Worm (Caenorhabditis elegans) whole organism, L1 larva: ENCODE measurements around the gene F23D12.10.

Experiments used
- C04F5.9 ChIP-seq: sonication (generic microtip); optimal IDR thresholded peaks from 2 replicates; lab custom pipeline; 2016; ENCODE audit warnings: missing genetic modification characterization, missing compliant biosample characterization
- C16A3.4 ChIP-seq: fragments of 150-350 bp; optimal IDR thresholded peaks from 2 replicates; lab custom pipeline; 2014; ENCODE audit warnings: missing biosample characterization, missing genetic modification characterization
- F16B12.6 ChIP-seq: fragments of 150-350 bp; optimal IDR thresholded peaks from 2 replicates; lab custom pipeline; 2014; ENCODE audit warnings: missing biosample characterization, missing genetic modification characterization
- Y116A8C.19 ChIP-seq: sonication (generic microtip); optimal IDR thresholded peaks from 2 replicates; lab custom pipeline; 2016; ENCODE audit warnings: missing compliant biosample characterization, missing genetic modification characterization, borderline replicate concordance
- alr-1 ChIP-seq: fragments of 200-800 bp; sonication (Bioruptor generic); optimal IDR thresholded peaks from 2 replicates; lab custom pipeline; 2018; ENCODE audit warnings: borderline replicate concordance, mild to moderate bottlenecking, missing genetic modification characterization, missing compliant biosample characterization
- ama-1 ChIP-seq: fragments of 150-350 bp; optimal IDR thresholded peaks from 2 replicates; lab custom pipeline; 2014
- ceh-63 ChIP-seq: fragments of 200-800 bp; sonication (Bioruptor generic); optimal IDR thresholded peaks from 2 replicates; lab custom pipeline; 2018; ENCODE audit warnings: mild to moderate bottlenecking, missing genetic modification characterization, missing compliant biosample characterization
- ceh-8 ChIP-seq: fragments of 200-800 bp; sonication (Bioruptor generic); optimal IDR thresholded peaks from 2 replicates; lab custom pipeline; 2018; ENCODE audit warnings: mild to moderate bottlenecking, missing genetic modification characterization, moderate library complexity, missing compliant biosample characterization
- efl-3 ChIP-seq: fragments of 200-800 bp; sonication (Bioruptor generic); optimal IDR thresholded peaks from 2 replicates; lab custom pipeline; 2018; ENCODE audit warnings: mild to moderate bottlenecking, missing genetic modification characterization, missing compliant biosample characterization
- egl-13 ChIP-seq: sonication (generic microtip); optimal IDR thresholded peaks from 2 replicates; lab custom pipeline; 2016; ENCODE audit warnings: missing genotype, missing genetic modification reagents, missing genetic modification characterization, missing compliant biosample characterization
- elt-2 ChIP-seq: sonication (generic microtip); optimal IDR thresholded peaks from 2 replicates; lab custom pipeline; 2016; ENCODE audit warnings: missing genetic modification characterization, mild to moderate bottlenecking, inconsistent platforms, missing compliant biosample characterization, missing genetic modification reagents
- ets-5 ChIP-seq: fragments of 200-800 bp; sonication (Bioruptor generic); IDR thresholded peaks from 2 replicates; pipeline ENCODE4 v1.3.6; 2022; ENCODE audit warnings: missing genetic modification characterization, missing compliant biosample characterization
- fkh-10 ChIP-seq: sonication (generic microtip); optimal IDR thresholded peaks from 2 replicates; lab custom pipeline; 2017; ENCODE audit warnings: missing biosample characterization, missing genetic modification reagents, missing genetic modification characterization
- fkh-4 ChIP-seq: sonication (generic microtip); optimal IDR thresholded peaks from 2 replicates; lab custom pipeline; 2016; ENCODE audit warnings: missing compliant biosample characterization, missing genetic modification characterization, borderline replicate concordance
- fkh-8 ChIP-seq: sonication (generic microtip); optimal IDR thresholded peaks from 2 replicates; lab custom pipeline; 2016; ENCODE audit warnings: mild to moderate bottlenecking, missing genetic modification characterization, missing compliant biosample characterization
- hlh-17 ChIP-seq: fragments of 200-800 bp; sonication (Bioruptor generic); optimal IDR thresholded peaks from 2 replicates; lab custom pipeline; 2018; ENCODE audit warnings: missing genetic modification characterization, mild to moderate bottlenecking, missing compliant biosample characterization, moderate library complexity, borderline replicate concordance
- hlh-4 ChIP-seq: sonication (generic microtip); optimal IDR thresholded peaks from 2 replicates; lab custom pipeline; 2016; ENCODE audit warnings: mild to moderate bottlenecking, missing genetic modification characterization, missing compliant biosample characterization
- hpl-2 ChIP-seq: fragments of 150-350 bp; optimal IDR thresholded peaks from 2 replicates; lab custom pipeline; 2014; ENCODE audit warnings: missing biosample characterization, missing genetic modification reagents, missing genetic modification characterization
- jun-1 ChIP-seq: fragments of 150-350 bp; optimal IDR thresholded peaks from 2 replicates; lab custom pipeline; 2014; ENCODE audit warnings: missing biosample characterization, missing genetic modification reagents, missing genetic modification characterization
- lin-13 ChIP-seq: fragments of 150-350 bp; optimal IDR thresholded peaks from 2 replicates; lab custom pipeline; 2014; ENCODE audit warnings: missing biosample characterization, missing genetic modification reagents, missing genetic modification characterization
- lin-15B ChIP-seq: fragments of 150-350 bp; sonication (generic microtip); optimal IDR thresholded peaks from 3 replicates; lab custom pipeline; 2014; ENCODE audit warnings: missing biosample characterization, missing genetic modification characterization
- lsy-2 ChIP-seq, 2 experiments: fragments of 150-350 bp; optimal IDR thresholded peaks; 2 replicates each; lab custom pipeline; 2014; ENCODE audit warnings: missing biosample characterization in 2 of 2, missing genetic modification characterization in 2 of 2
- mdl-1 ChIP-seq, 2 experiments: fragments of 150-350 bp; optimal IDR thresholded peaks; 2 replicates each; lab custom pipeline; 2014 to 2017; ENCODE audit warnings: missing biosample characterization in 2 of 2, missing genetic modification characterization in 2 of 2, inconsistent platforms in 1 of 2
- mef-2 ChIP-seq: fragments of 150-350 bp; optimal IDR thresholded peaks from 2 replicates; lab custom pipeline; 2014; ENCODE audit warnings: missing biosample characterization, missing genetic modification characterization
- nhr-12 ChIP-seq: sonication (generic microtip); optimal IDR thresholded peaks from 2 replicates; lab custom pipeline; 2017; ENCODE audit warnings: missing biosample characterization, missing genetic modification characterization
- nhr-19 ChIP-seq: fragments of 200-800 bp; sonication (Bioruptor generic); conservative IDR thresholded peaks from 2 replicates; pipeline ENCODE4 v1.3.6; 2022; ENCODE audit warnings: missing genetic modification characterization, missing compliant biosample characterization
- nhr-20 ChIP-seq: sonication (generic microtip); optimal IDR thresholded peaks from 2 replicates; lab custom pipeline; 2016; ENCODE audit warnings: mild to moderate bottlenecking, missing genetic modification characterization, missing compliant biosample characterization
- nhr-28 ChIP-seq: fragments of 150-350 bp; optimal IDR thresholded peaks from 2 replicates; lab custom pipeline; 2014; ENCODE audit warnings: missing biosample characterization, missing genetic modification characterization
- nhr-90 ChIP-seq: sonication (generic microtip); optimal IDR thresholded peaks from 2 replicates; lab custom pipeline; 2016; ENCODE audit warnings: mild to moderate bottlenecking, missing genetic modification characterization, missing compliant biosample characterization; ENCODE audit not compliant: poor library complexity
- pag-3 ChIP-seq: sonication (generic microtip); optimal IDR thresholded peaks from 2 replicates; lab custom pipeline; 2017; ENCODE audit warnings: missing genetic modification characterization, mild to moderate bottlenecking, missing compliant biosample characterization, antibody characterized with exemption, borderline replicate concordance; ENCODE audit not compliant: insufficient read depth
- pqm-1 ChIP-seq: sonication (generic microtip); optimal IDR thresholded peaks from 3 replicates; lab custom pipeline; 2017; ENCODE audit warnings: missing biosample characterization, missing genetic modification characterization
- rnt-1 ChIP-seq: sonication (generic microtip); optimal IDR thresholded peaks from 2 replicates; lab custom pipeline; 2016; ENCODE audit warnings: mild to moderate bottlenecking, missing genetic modification characterization, moderate library complexity, missing compliant biosample characterization
- unc-130 ChIP-seq: fragments of 150-350 bp; optimal IDR thresholded peaks from 2 replicates; lab custom pipeline; 2017; ENCODE audit warnings: missing biosample characterization, missing genetic modification characterization, inconsistent platforms
- unc-30 ChIP-seq: sonication (generic microtip); optimal IDR thresholded peaks from 2 replicates; lab custom pipeline; 2017; ENCODE audit warnings: missing biosample characterization, missing genetic modification characterization
- unc-98 ChIP-seq: fragments of 200-800 bp; sonication (Bioruptor generic); IDR thresholded peaks from 2 replicates; pipeline ENCODE4 v1.3.6; 2022; ENCODE audit warnings: missing genetic modification characterization, missing compliant biosample characterization
- xbp-1 ChIP-seq: sonication (generic microtip); optimal IDR thresholded peaks from 2 replicates; lab custom pipeline; 2016; ENCODE audit warnings: missing genetic modification characterization, missing compliant biosample characterization
- zag-1 ChIP-seq: fragments of 150-350 bp; optimal IDR thresholded peaks from 2 replicates; lab custom pipeline; 2014; ENCODE audit warnings: missing biosample characterization, missing genetic modification characterization
- ztf-11 ChIP-seq, 2 experiments: sonication (generic microtip); optimal IDR thresholded peaks; 2 replicates each; lab custom pipeline; 2016 to 2017; ENCODE audit warnings: missing genetic modification characterization in 2 of 2, missing biosample characterization in 1 of 2, missing compliant biosample characterization in 1 of 2
- ztf-4 ChIP-seq: fragments of 150-350 bp; optimal IDR thresholded peaks from 2 replicates; lab custom pipeline; 2014; ENCODE audit warnings: missing biosample characterization, missing genetic modification characterization

F23D12.10 gene

DNA sequence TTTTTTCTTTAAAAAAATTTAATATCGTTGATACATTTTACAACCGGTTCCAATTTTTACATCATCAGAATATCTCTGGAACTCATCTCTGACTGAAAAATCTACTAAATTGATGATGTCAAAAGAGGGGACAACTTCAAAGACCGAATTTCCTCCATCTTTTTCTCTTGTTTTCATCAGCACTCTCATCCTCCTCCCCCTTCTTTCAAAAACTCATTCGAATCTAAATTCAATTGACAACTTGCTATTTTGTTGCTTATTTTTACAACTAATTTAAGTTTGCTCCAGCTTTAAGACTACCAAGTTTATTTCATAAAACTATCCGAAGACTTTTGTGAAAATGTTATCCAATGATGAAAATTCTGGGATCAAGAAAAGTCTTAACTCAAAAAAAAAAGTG, 16.5 kb downstream of the F23D12.10 start:
- TF ChIP-seq fkh-10 (GFP tag; lab: Kevin White, UChicago) (peak; percentile 65), mef-2 (tag; lab: Kevin White, UChicago) (no peak), egl-13 (tag; lab: Kevin White, UChicago) (no peak)

DNA sequence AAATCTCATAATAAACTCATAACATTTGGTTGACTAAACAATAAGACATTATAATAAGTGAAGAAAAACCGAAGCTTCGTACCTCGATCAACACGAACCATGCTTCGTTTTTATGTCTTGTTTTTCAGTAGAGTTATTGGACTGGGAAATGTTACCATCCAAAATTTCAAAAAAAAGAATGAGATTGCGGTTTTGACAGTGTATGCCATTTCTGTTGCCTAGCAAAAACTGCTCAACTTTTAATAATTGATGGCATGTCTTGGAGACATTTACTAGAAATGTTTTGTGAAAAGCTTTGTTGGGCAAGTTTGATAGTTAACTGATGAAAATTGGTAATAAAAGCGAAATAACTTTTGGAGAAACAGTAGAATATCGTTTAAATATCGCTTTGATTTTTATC, 20.3 kb downstream of the F23D12.10 start, which contains the start of gene Y60A9.1:
TSS of gene Y60A9.1 (minus strand) at position 101 of the 400 bp plus-strand sequence.
- no peak for TF ChIP-seq Y116A8C.19 (tag; lab: Kevin White, UChicago)
- TF ChIP-seq efl-3 (GFP tag; lab: Kevin White, UChicago): no peak
- TF ChIP-seq unc-98 (GFP tag; lab: Robert Waterston, UW): no peak
- no peak for TF ChIP-seq unc-130 (tag; lab: Kevin White, UChicago)
- no peak for TF ChIP-seq ceh-63 (GFP tag; lab: Kevin White, UChicago)
- TF ChIP-seq lin-15B (tag; lab: Kevin White, UChicago): no peak
- TF ChIP-seq hlh-4: no peak
- no peak for TF ChIP-seq fkh-4 (tag; lab: Kevin White, UChicago)
- no peak for TF ChIP-seq lsy-2 (tag; optimal IDR thresholded peaks at IDR 0.05; lab: Kevin White, UChicago)
- TF ChIP-seq C16A3.4 (tag; lab: Kevin White, UChicago): no peak
- TF ChIP-seq alr-1 (tag; lab: Kevin White, UChicago): no peak
- TF ChIP-seq unc-30 (tag; lab: Kevin White, UChicago): no peak

DNA sequence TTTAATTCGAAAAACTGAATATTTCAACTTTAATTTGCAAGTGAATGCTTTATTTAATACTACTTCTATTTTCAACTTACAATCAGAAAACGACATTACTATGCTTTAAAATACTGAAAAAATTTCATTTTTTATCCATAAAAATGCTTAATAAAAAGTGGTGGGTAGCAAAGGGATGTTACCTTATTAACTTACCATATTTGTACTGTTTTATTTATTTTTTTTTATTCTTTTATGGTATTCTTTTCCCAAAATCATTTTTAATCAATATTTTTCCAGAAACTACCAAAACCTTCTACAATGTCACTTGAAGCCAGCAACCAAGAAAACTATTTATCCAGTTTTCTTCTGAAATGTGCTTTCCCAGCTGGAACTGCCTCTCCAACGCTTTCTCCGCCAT, 32.6 kb downstream of the F23D12.10 start, which contains the start of gene Y60A9.3:
TSS of gene Y60A9.3 (plus strand) at position 301 of the 400 bp plus-strand sequence.
- no peak for TF ChIP-seq pag-3
- no peak for TF ChIP-seq F16B12.6 (tag; lab: Kevin White, UChicago)
- TF ChIP-seq nhr-19 (GFP tag; lab: Robert Waterston, UW): no peak
- TF ChIP-seq nhr-90: no peak
- TF ChIP-seq elt-2: no peak
- no peak for TF ChIP-seq mef-2 (tag; lab: Kevin White, UChicago)
- no peak for TF ChIP-seq hlh-17
- no peak for TF ChIP-seq ets-5 (GFP tag; lab: Robert Waterston, UW)
- TF ChIP-seq rnt-1 (tag; lab: Kevin White, UChicago): no peak
- no peak for TF ChIP-seq lin-13
- TF ChIP-seq nhr-28 (tag; lab: Kevin White, UChicago): no peak
- no peak for TF ChIP-seq mdl-1 (tag; optimal IDR thresholded peaks at IDR 0.05; lab: Kevin White, UChicago)
- TF ChIP-seq xbp-1 (tag; lab: Kevin White, UChicago): no peak
- no peak for TF ChIP-seq ama-1 (lab: Kevin White, UChicago)
- TF ChIP-seq nhr-20: no peak
- no peak for TF ChIP-seq fkh-4 (tag; lab: Kevin White, UChicago)
- TF ChIP-seq zag-1 (tag; lab: Kevin White, UChicago): no peak
- no peak for TF ChIP-seq fkh-8 (tag; lab: Kevin White, UChicago)
- no peak for TF ChIP-seq C16A3.4 (tag; lab: Kevin White, UChicago)
- TF ChIP-seq unc-30 (tag; lab: Kevin White, UChicago): no peak

DNA sequence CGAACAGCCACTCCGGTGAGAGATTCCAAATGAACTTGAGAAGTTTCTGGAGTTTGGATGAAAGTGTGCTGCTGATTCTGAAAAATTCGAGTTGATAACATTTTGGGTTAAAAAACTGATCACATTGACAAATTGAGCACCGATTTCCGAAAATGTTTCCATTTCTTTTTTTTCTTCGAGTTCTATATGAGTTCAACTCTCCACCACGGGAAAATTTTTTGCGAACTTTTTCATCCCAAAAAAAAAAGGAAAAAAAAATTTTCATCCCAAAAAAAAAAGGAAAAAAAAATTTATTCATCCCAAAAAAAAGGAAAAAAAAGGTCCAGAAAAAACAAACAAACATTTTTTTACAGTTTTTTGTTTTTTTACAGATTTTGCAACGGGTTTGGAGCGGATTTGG, 38.4 kb downstream of the F23D12.10 start, which contains the start of gene Y60A9A.1:
TSS of gene Y60A9A.1 (minus strand) at position 101 of the 400 bp plus-strand sequence.
- TF ChIP-seq fkh-4 (tag; lab: Kevin White, UChicago) (no peak), F16B12.6 (tag; lab: Kevin White, UChicago) (no peak), hpl-2 (GFP tag; lab: Kevin White, UChicago) (no peak), mdl-1 (tag; optimal IDR thresholded peaks at IDR 0.05; lab: Kevin White, UChicago) (no peak), nhr-12 (tag; lab: Kevin White, UChicago) (no peak), C16A3.4 (tag; lab: Kevin White, UChicago) (no peak), ceh-8 (no peak), ztf-11 (tag; optimal IDR thresholded peaks at IDR 0.05; lab: Kevin White, UChicago) (no peak), hlh-4 (no peak), jun-1 (tag; lab: Kevin White, UChicago) (no peak), ztf-4 (no peak), pqm-1 (tag; lab: Kevin White, UChicago) (no peak), C04F5.9 (tag; lab: Kevin White, UChicago) (no peak)
- TF ChIP-seq, all 84 proteins: peak for 0
